Fruit fly (Drosophila melanogaster) whole organism, embryonic: ENCODE data around the gene mRpL55.
A peak's percentile ranks its signal among the peaks of the same experiment; 100 is the strongest.

Experiments
- CG10366 ChIP-seq: fragments of 200-800 bp; sonication (Bioruptor generic); IDR thresholded peaks from 2 replicates; pipeline ENCODE4 v1.3.6; 2022; ENCODE audit warnings: missing biosample characterization, missing genetic modification characterization
- CG11504 ChIP-seq: fragments of 200-800 bp; sonication (Bioruptor generic); optimal IDR thresholded peaks from 3 replicates; lab custom pipeline; 2019; ENCODE audit warnings: missing biosample characterization, mild to moderate bottlenecking, missing genetic modification characterization, moderate library complexity
- CG17361 ChIP-seq: fragments of 200-800 bp; sonication (Bioruptor generic); IDR thresholded peaks from 3 replicates; pipeline ENCODE4 v1.3.6; 2022; ENCODE audit warnings: missing biosample characterization, missing genetic modification characterization
- CG17385 ChIP-seq: fragments of 200-800 bp; sonication (Bioruptor generic); optimal IDR thresholded peaks from 3 replicates; lab custom pipeline; 2018; ENCODE audit warnings: missing biosample characterization, mild to moderate bottlenecking, missing genetic modification characterization
- CG18011 ChIP-seq: fragments of 200-800 bp; sonication (Bioruptor generic); optimal IDR thresholded peaks from 2 replicates; lab custom pipeline; 2017; ENCODE audit warnings: missing biosample characterization, missing genetic modification characterization, mild to moderate bottlenecking, moderate library complexity, missing genotype
- CG2120 ChIP-seq: fragments of 200-800 bp; sonication (Bioruptor generic); optimal IDR thresholded peaks from 3 replicates; lab custom pipeline; 2016; ENCODE audit warnings: missing biosample characterization, missing genetic modification characterization
- CG32532 ChIP-seq: fragments of 200-800 bp; sonication (Bioruptor generic); IDR thresholded peaks from 2 replicates; pipeline ENCODE4 v1.3.6; 2022; ENCODE audit warnings: missing biosample characterization, missing genetic modification characterization
- CG32772 ChIP-seq: fragments of 200-800 bp; sonication (Bioruptor generic); IDR thresholded peaks from 2 replicates; pipeline ENCODE4 v1.3.6; 2022; ENCODE audit warnings: missing biosample characterization, missing genetic modification characterization
- CG33557 ChIP-seq: fragments of 200-800 bp; sonication (Bioruptor generic); optimal IDR thresholded peaks from 2 replicates; lab custom pipeline; 2019; ENCODE audit warnings: missing biosample characterization, mild to moderate bottlenecking, missing genetic modification characterization, moderate library complexity
- CG42726 ChIP-seq: fragments of 200-800 bp; sonication (Bioruptor generic); IDR thresholded peaks from 2 replicates; pipeline ENCODE4 v1.3.6; 2022; ENCODE audit warnings: missing biosample characterization, missing genetic modification characterization; ENCODE audit not compliant: partially characterized antibody
- CG4328 ChIP-seq: fragments of 200-800 bp; sonication (Bioruptor generic); optimal IDR thresholded peaks from 3 replicates; lab custom pipeline; 2017; ENCODE audit warnings: missing biosample characterization, missing genetic modification reagents, missing genetic modification characterization
- CG4360 ChIP-seq: fragments of 200-800 bp; sonication (Bioruptor generic); IDR thresholded peaks from 2 replicates; pipeline ENCODE4 v1.3.6; 2022; ENCODE audit warnings: missing biosample characterization, missing genetic modification characterization
- CG43689 ChIP-seq: fragments of 200-800 bp; sonication (Bioruptor generic); IDR thresholded peaks from 2 replicates; pipeline ENCODE4 v1.3.6; 2022; ENCODE audit warnings: missing biosample characterization, missing genetic modification characterization
- CG5180 ChIP-seq: fragments of 200-800 bp; sonication (Bioruptor generic); optimal IDR thresholded peaks from 3 replicates; lab custom pipeline; 2017; ENCODE audit warnings: missing biosample characterization, missing genetic modification characterization, mild to moderate bottlenecking, moderate library complexity, missing genetic modification reagents
- CG7745 ChIP-seq: fragments of 200-800 bp; sonication (Bioruptor generic); optimal IDR thresholded peaks from 2 replicates; lab custom pipeline; 2018; ENCODE audit warnings: missing biosample characterization, mild to moderate bottlenecking, missing genetic modification characterization, moderate library complexity
- CG9817 ChIP-seq: fragments of 200-800 bp; sonication (Bioruptor generic); optimal IDR thresholded peaks from 2 replicates; lab custom pipeline; 2018; ENCODE audit warnings: missing biosample characterization, mild to moderate bottlenecking, missing genetic modification characterization, moderate library complexity
- Dref ChIP-seq: fragments of 200-800 bp; sonication (Bioruptor generic); IDR thresholded peaks from 2 replicates; pipeline ENCODE4 v1.3.6; 2022; ENCODE audit warnings: missing biosample characterization, missing genetic modification characterization
- Ets65A ChIP-seq: fragments of 200-800 bp; sonication (Bioruptor generic); peaks from one replicate; lab custom pipeline; 2016; ENCODE audit warnings: missing biosample characterization, missing genetic modification characterization
- Fer1 ChIP-seq: fragments of 200-800 bp; sonication (Bioruptor generic); optimal IDR thresholded peaks from 2 replicates; lab custom pipeline; 2017; ENCODE audit warnings: missing biosample characterization, mild to moderate bottlenecking, missing genetic modification characterization
- Gug ChIP-seq: fragments of 200-800 bp; sonication (Bioruptor generic); IDR thresholded peaks from 4 replicates; pipeline ENCODE4 v1.3.6; 2022; ENCODE audit warnings: missing biosample characterization, missing genetic modification characterization
- HHEX ChIP-seq: fragments of 200-800 bp; sonication (Bioruptor generic); optimal IDR thresholded peaks from 3 replicates; lab custom pipeline; 2017; ENCODE audit warnings: missing biosample characterization, mild to moderate bottlenecking, missing genetic modification characterization, missing genetic modification reagents
- NC2α ChIP-seq: fragments of 200-800 bp; sonication (Bioruptor generic); optimal IDR thresholded peaks from 2 replicates; lab custom pipeline; 2016; ENCODE audit warnings: missing biosample characterization, missing genetic modification characterization
- Optix ChIP-seq: fragments of 200-800 bp; sonication (Bioruptor generic); IDR thresholded peaks from 3 replicates; pipeline ENCODE4 v1.3.6; 2022; ENCODE audit warnings: missing biosample characterization, missing genetic modification characterization
- Sox102F ChIP-seq: fragments of 200-800 bp; sonication (Bioruptor generic); optimal IDR thresholded peaks from 2 replicates; lab custom pipeline; 2018; ENCODE audit warnings: missing biosample characterization, mild to moderate bottlenecking, missing genetic modification characterization, moderate library complexity
- Usf ChIP-seq: fragments of 200-800 bp; sonication (Bioruptor generic); optimal IDR thresholded peaks from 2 replicates; lab custom pipeline; 2017; ENCODE audit warnings: missing genotype, missing biosample characterization, missing genetic modification characterization
- Xbp1 ChIP-seq: fragments of 200-800 bp; sonication (Bioruptor generic); optimal IDR thresholded peaks from 3 replicates; lab custom pipeline; 2016; ENCODE audit warnings: missing biosample characterization, mild to moderate bottlenecking, missing genetic modification characterization
- Xrp1 ChIP-seq: fragments of 200-800 bp; sonication (Bioruptor generic); IDR thresholded peaks from 2 replicates; pipeline ENCODE4 v1.3.6; 2022; ENCODE audit warnings: missing biosample characterization, missing genetic modification characterization
- aop ChIP-seq: fragments of 200-800 bp; sonication (Bioruptor generic); IDR thresholded peaks from 2 replicates; pipeline ENCODE4 v1.3.6; 2022; ENCODE audit warnings: missing biosample characterization, missing genetic modification characterization
- ap ChIP-seq: fragments of 200-800 bp; sonication (Bioruptor generic); IDR thresholded peaks from 2 replicates; pipeline ENCODE4 v1.3.6; 2022; ENCODE audit warnings: missing biosample characterization, missing genetic modification characterization
- ara ChIP-seq: fragments of 200-800 bp; sonication (Bioruptor generic); IDR thresholded peaks from 2 replicates; pipeline ENCODE4 v1.3.6; 2022; ENCODE audit warnings: missing biosample characterization, missing genetic modification characterization
- ase ChIP-seq: fragments of 200-800 bp; sonication (Bioruptor generic); IDR thresholded peaks from 3 replicates; pipeline ENCODE4 v1.3.6; 2022; ENCODE audit warnings: missing biosample characterization, missing genetic modification characterization
- cwo ChIP-seq: fragments of 200-800 bp; sonication (Bioruptor generic); optimal IDR thresholded peaks from 3 replicates; lab custom pipeline; 2017; ENCODE audit warnings: missing biosample characterization, missing genetic modification characterization, mild to moderate bottlenecking, moderate library complexity, missing genetic modification reagents
- dm ChIP-seq: fragments of 200-800 bp; sonication (Bioruptor generic); optimal IDR thresholded peaks from 3 replicates; lab custom pipeline; 2016; ENCODE audit warnings: missing biosample characterization, missing genetic modification characterization
- dmrt11E ChIP-seq: fragments of 200-800 bp; sonication (Bioruptor generic); optimal IDR thresholded peaks from 3 replicates; lab custom pipeline; 2018; ENCODE audit warnings: missing biosample characterization, mild to moderate bottlenecking, missing genetic modification characterization, moderate library complexity
- ewg ChIP-seq: fragments of 200-800 bp; sonication (Bioruptor generic); optimal IDR thresholded peaks from 3 replicates; lab custom pipeline; 2017; ENCODE audit warnings: mild to moderate bottlenecking, missing biosample characterization, missing genetic modification reagents, missing genetic modification characterization
- hkb ChIP-seq, 2 experiments: fragments of 200-800 bp in 1 of 2; fragments of >200 bp in 1 of 2; sonication (Bioruptor generic) in 1 of 2; IDR thresholded peaks in 1 of 2; optimal IDR thresholded peaks in 1 of 2; 2 replicates each; pipeline versions ENCODE4 v1.3.6 to Lab custom; 2017 to 2022; ENCODE audit warnings: missing biosample characterization in 1 of 2, missing genetic modification characterization in 1 of 2
- jumu ChIP-seq: fragments of 200-800 bp; sonication (Bioruptor generic); optimal IDR thresholded peaks from 3 replicates; lab custom pipeline; 2016; ENCODE audit warnings: missing biosample characterization, missing genetic modification characterization
- kay ChIP-seq: fragments of 200-800 bp; sonication (Bioruptor generic); optimal IDR thresholded peaks from 2 replicates; lab custom pipeline; 2016; ENCODE audit warnings: missing biosample characterization, missing genetic modification characterization
- klu ChIP-seq: fragments of 200-800 bp; sonication (Bioruptor generic); IDR thresholded peaks from 2 replicates; pipeline ENCODE4 v1.3.6; 2022; ENCODE audit warnings: missing biosample characterization, missing genetic modification characterization
- knrl ChIP-seq: fragments of 200-800 bp; sonication (Bioruptor generic); IDR thresholded peaks from 3 replicates; pipeline ENCODE4 v1.3.6; 2022; ENCODE audit warnings: missing biosample characterization, missing genetic modification characterization; ENCODE audit not compliant: partially characterized antibody
- nerfin-1 ChIP-seq: fragments of 200-800 bp; sonication (Bioruptor generic); optimal IDR thresholded peaks from 3 replicates; lab custom pipeline; 2019; ENCODE audit warnings: missing biosample characterization, mild to moderate bottlenecking, missing genetic modification characterization, moderate library complexity
- nmo ChIP-seq: fragments of 200-800 bp; sonication (Bioruptor generic); optimal IDR thresholded peaks from 2 replicates; lab custom pipeline; 2018; ENCODE audit warnings: missing biosample characterization, mild to moderate bottlenecking, missing genetic modification characterization, moderate library complexity
- nom ChIP-seq: fragments of 200-800 bp; sonication (Bioruptor generic); optimal IDR thresholded peaks from 2 replicates; lab custom pipeline; 2017; ENCODE audit warnings: missing biosample characterization, missing genetic modification characterization, mild to moderate bottlenecking, moderate library complexity, missing genetic modification reagents
- prd ChIP-seq, 3 experiments: fragments of >200 bp in 2 of 3; fragments of 200-800 bp in 1 of 3; sonication (Bioruptor generic) in 1 of 3; optimal IDR thresholded peaks in 2 of 3; IDR thresholded peaks in 1 of 3; 2 replicates in 2 of 3; 3 replicates in 1 of 3; pipeline versions ENCODE4 v1.3.6 to Lab custom; 2017 to 2022; ENCODE audit warnings: missing biosample characterization in 1 of 3, missing genetic modification characterization in 1 of 3
- row ChIP-seq: fragments of 200-800 bp; sonication (Bioruptor generic); IDR thresholded peaks from 3 replicates; pipeline ENCODE4 v1.3.6; 2022; ENCODE audit warnings: missing biosample characterization, missing genetic modification characterization
- sc ChIP-seq, 3 experiments: fragments of >200 bp in 2 of 3; fragments of 200-800 bp in 1 of 3; sonication (Bioruptor generic) in 1 of 3; optimal IDR thresholded peaks; 2 replicates in 2 of 3; 3 replicates in 1 of 3; lab custom pipeline; 2017; ENCODE audit warnings: mild to moderate bottlenecking in 1 of 3, missing biosample characterization in 1 of 3, missing genetic modification characterization in 1 of 3, missing genetic modification reagents in 1 of 3
- seq ChIP-seq: fragments of 200-800 bp; sonication (Bioruptor generic); IDR thresholded peaks from 2 replicates; pipeline ENCODE4 v1.3.6; 2022; ENCODE audit warnings: missing biosample characterization, missing genetic modification characterization
- ssp ChIP-seq: fragments of 200-800 bp; sonication (Bioruptor generic); IDR thresholded peaks from 2 replicates; pipeline ENCODE4 v1.3.6; 2022; ENCODE audit warnings: missing biosample characterization, missing genetic modification characterization
- tio ChIP-seq: fragments of 200-800 bp; sonication (Bioruptor generic); optimal IDR thresholded peaks from 2 replicates; lab custom pipeline; 2017; ENCODE audit warnings: missing biosample characterization, missing genetic modification characterization, inconsistent platforms

The mRpL55 gene

dm6 chr3R:19074207-19074606, 20.5 kb downstream of the mRpL55 start (continued):
- no peak for TF ChIP-seq tio (GFP tag; lab: Kevin White, UChicago)
- TF ChIP-seq prd (optimal IDR thresholded peaks at IDR 0.05; lab: Kevin White, UChicago) = no peak
- peak; percentile 49; the same call in 1 of the 3 replicates for TF ChIP-seq prd (GFP tag; IDR thresholded peaks at IDR 0.05; lab: Robert Waterston, UW)
- TF ChIP-seq klu = no peak
- TF ChIP-seq nom (GFP tag; lab: Kevin White, UChicago) = no peak
- no peak for TF ChIP-seq CG17361
- no peak for TF ChIP-seq knrl
- TF ChIP-seq CG42726 = no peak
- peak; percentile 21; the same call in 1 of the 3 replicates for TF ChIP-seq row (GFP tag; lab: Robert Waterston, UW)
- TF ChIP-seq Usf (GFP tag; lab: Kevin White, UChicago) = no peak
- no peak for TF ChIP-seq hkb (optimal IDR thresholded peaks at IDR 0.05; lab: Kevin White, UChicago)
- TF ChIP-seq hkb (GFP tag; IDR thresholded peaks at IDR 0.05; lab: Robert Waterston, UW) = peak; percentile 62; the same call in 1 of the 2 replicates
- TF ChIP-seq Gug = peak; percentile 18; the same call in 1 of the 4 replicates
- TF ChIP-seq jumu = peak; percentile 15
- no peak for TF ChIP-seq HHEX (GFP tag; lab: Kevin White, UChicago)
- TF ChIP-seq CG7745 (tag; lab: Kevin White, UChicago) = no peak
- no peak for TF ChIP-seq Dref
- no peak for TF ChIP-seq sc (optimal IDR thresholded peaks at IDR 0.05; lab: Kevin White, UChicago)
- TF ChIP-seq sc (GFP tag; optimal IDR thresholded peaks at IDR 0.05; lab: Kevin White, UChicago) = no peak
- no peak for TF ChIP-seq CG32532 (GFP tag; lab: Robert Waterston, UW)
- TF ChIP-seq kay = no peak
- no peak for TF ChIP-seq cwo (GFP tag; lab: Kevin White, UChicago)
- peak; percentile 70 for TF ChIP-seq Xrp1
- TF ChIP-seq CG9817 (tag; lab: Kevin White, UChicago) = no peak
- TF ChIP-seq CG17385 (GFP tag; lab: Kevin White, UChicago) = no peak
- no peak for TF ChIP-seq aop (GFP tag; lab: Robert Waterston, UW)
- TF ChIP-seq CG4328 = no peak
- TF ChIP-seq CG10366 (GFP tag; lab: Robert Waterston, UW) = peak; percentile 28; the same call in 1 of the 2 replicates
- 0 out of 2 replicates have a peak, but pooled peaks have one; percentile 23 for TF ChIP-seq ssp (GFP tag; lab: Robert Waterston, UW)
- TF ChIP-seq Fer1 (GFP tag; lab: Kevin White, UChicago) = no peak
- TF ChIP-seq CG4360 (GFP tag; lab: Robert Waterston, UW) = peak; percentile 50
- no peak for TF ChIP-seq ewg (GFP tag; lab: Kevin White, UChicago)
- TF ChIP-seq nmo (GFP tag; lab: Kevin White, UChicago) = peak; percentile 15
- peak; percentile 7 for TF ChIP-seq Sox102F (GFP tag; lab: Kevin White, UChicago)
- no peak for TF ChIP-seq dm (GFP tag; lab: Kevin White, UChicago)
- TF ChIP-seq CG18011 (GFP tag; lab: Kevin White, UChicago) = no peak
- no peak for TF ChIP-seq CG43689
- no peak for TF ChIP-seq CG2120 (GFP tag; lab: Kevin White, UChicago)
- peak; percentile 54; the same call in 1 of the 3 replicates for TF ChIP-seq ase (GFP tag; lab: Robert Waterston, UW)
- TF ChIP-seq CG11504 = peak; percentile 10
- TF ChIP-seq nerfin-1 (tag; lab: Kevin White, UChicago) = no peak
- TF ChIP-seq CG5180 = no peak
- peak; percentile 18 for TF ChIP-seq dmrt11E (tag; lab: Kevin White, UChicago)
- peak; percentile 45; the same call in 1 of the 3 replicates for TF ChIP-seq Optix (GFP tag; lab: Robert Waterston, UW)
- peak; percentile 19 for TF ChIP-seq Xbp1 (GFP tag; lab: Kevin White, UChicago)
- TF ChIP-seq ap (GFP tag; lab: Robert Waterston, UW) = 0 out of 2 replicates have a peak, but pooled peaks have one; percentile 9
- peak; percentile 28; the same call in 1 of the 2 replicates for TF ChIP-seq CG32772
- peak; percentile 70 for TF ChIP-seq Ets65A (GFP tag; lab: Kevin White, UChicago)
- TF ChIP-seq seq (GFP tag; lab: Robert Waterston, UW) = 0 out of 2 replicates have a peak, but pooled peaks have one; percentile 20
- TF ChIP-seq NC2α (GFP tag; lab: Kevin White, UChicago) = no peak
- TF ChIP-seq CG33557 (GFP tag; lab: Kevin White, UChicago) = no peak
- peak; percentile 53; the same call in 1 of the 2 replicates for TF ChIP-seq ara
